Fruit fly (Drosophila melanogaster): ENCODE results near the gene SP1029.

Gene SP1029

dm6 chr3R:29250272-29251018 is at the start of gene SP1029:
Gene SP1029, minus strand, starts transcription at chr3R:29250451.
- TF ChIP-seq ara (GFP tag; IDR thresholded peaks at IDR 0.05) (no peak), Optix (GFP tag; IDR thresholded peaks at IDR 0.05) (0 out of 3 replicates have a peak, but pooled peaks have one; percentile 12), Drgx (GFP tag; IDR thresholded peaks at IDR 0.05) (peak; percentile 36; the same call in 1 of the 2 replicates), HLHmδ (GFP tag; optimal IDR thresholded peaks at IDR 0.05) (no peak), bab2 (GFP tag; optimal IDR thresholded peaks at IDR 0.05) (no peak), Sry-β (GFP tag; optimal IDR thresholded peaks at IDR 0.05) (no peak), CG31224 (GFP tag; IDR thresholded peaks at IDR 0.05) (no peak), Sox100B (GFP tag; optimal IDR thresholded peaks at IDR 0.05) (no peak), ewg (GFP tag; optimal IDR thresholded peaks at IDR 0.05) (peak; percentile 24), stc (GFP tag; IDR thresholded peaks at IDR 0.05) (no peak), CG17186 (GFP tag; optimal IDR thresholded peaks at IDR 0.05) (no peak), Scr (GFP tag; IDR thresholded peaks at IDR 0.05; ENCODE audit: partially characterized antibody) (peak; percentile 21; the same call in 1 of the 2 replicates), Med (GFP tag) (peak; percentile 51), kni (GFP tag; optimal IDR thresholded peaks at IDR 0.05) (no peak), cg (GFP tag; optimal IDR thresholded peaks at IDR 0.05) (peak; percentile 15), ttk (GFP tag; IDR thresholded peaks at IDR 0.05) (no peak), pnt (GFP tag; optimal IDR thresholded peaks at IDR 0.05) (no peak), gcm (GFP tag; optimal IDR thresholded peaks at IDR 0.05) (no peak), CG8290 (GFP tag; optimal IDR thresholded peaks at IDR 0.05) (no peak), CG8290 (tag; optimal IDR thresholded peaks at IDR 0.05) (no peak), mld (GFP tag; IDR thresholded peaks at IDR 0.05; ENCODE audit: partially characterized antibody) (0 out of 3 replicates have a peak, but pooled peaks have one; percentile 20), CG16779 (GFP tag; IDR thresholded peaks at IDR 0.05) (no peak), hbn (GFP tag; IDR thresholded peaks at IDR 0.05; ENCODE audit: partially characterized antibody) (no peak), Deaf1 (tag; optimal IDR thresholded peaks at IDR 0.05) (peak; percentile 76), CG9876 (GFP tag; optimal IDR thresholded peaks at IDR 0.05) (no peak), Trl (optimal IDR thresholded peaks at IDR 0.05) (peak in 1 of 2 experiments; percentile 12), Trl (GFP tag; optimal IDR thresholded peaks at IDR 0.05) (no peak), Bdp1 (GFP tag; optimal IDR thresholded peaks at IDR 0.05) (no peak), CG17328 (GFP tag; IDR thresholded peaks at IDR 0.05) (no peak), chinmo (GFP tag; IDR thresholded peaks at IDR 0.05; ENCODE audit: partially characterized antibody) (0 out of 4 replicates have a peak, but pooled peaks have one; percentile 60), NfI (GFP tag; optimal IDR thresholded peaks at IDR 0.05) (no peak), bsh (GFP tag; optimal IDR thresholded peaks at IDR 0.05) (peak in 1 of 2 experiments; percentile 35), tx (GFP tag; optimal IDR thresholded peaks at IDR 0.05) (no peak), CG8388 (GFP tag; optimal IDR thresholded peaks at IDR 0.05) (no peak), slbo (GFP tag; IDR thresholded peaks at IDR 0.05) (no peak), zen2 (GFP tag; IDR thresholded peaks at IDR 0.05; ENCODE audit: partially characterized antibody) (no peak), CG7372 (GFP tag; IDR thresholded peaks at IDR 0.05) (peak; percentile 73; the same call in 1 of the 2 replicates), Ets65A (GFP tag) (peak; percentile 39), bbx (GFP tag; IDR thresholded peaks at IDR 0.05; ENCODE audit: partially characterized antibody) (no peak), Jarid2 (GFP tag; optimal IDR thresholded peaks at IDR 0.05) (peak; percentile 36)
